Fruit fly (Drosophila melanogaster) whole organism, embryonic: ENCODE results near the gene shv.

Experiments used
- CG10462 ChIP-seq: fragments of 200-800 bp; sonication (Bioruptor generic); optimal IDR thresholded peaks from 2 replicates; lab custom pipeline; 2016; ENCODE audit warnings: missing biosample characterization, missing genetic modification characterization
- CG12744 ChIP-seq: fragments of 200-800 bp; sonication (Bioruptor generic); optimal IDR thresholded peaks from 2 replicates; lab custom pipeline; 2016; ENCODE audit warnings: missing biosample characterization, missing genetic modification characterization
- CG13296 ChIP-seq: fragments of 200-800 bp; sonication (Bioruptor generic); optimal IDR thresholded peaks from 3 replicates; lab custom pipeline; 2018; ENCODE audit warnings: missing biosample characterization, mild to moderate bottlenecking, missing genetic modification characterization
- CG15514 ChIP-seq: fragments of 200-800 bp; sonication (Bioruptor generic); optimal IDR thresholded peaks from 3 replicates; lab custom pipeline; 2017; ENCODE audit warnings: missing biosample characterization, missing genetic modification characterization, mild to moderate bottlenecking, moderate library complexity, missing genetic modification reagents
- CG17385 ChIP-seq: fragments of 200-800 bp; sonication (Bioruptor generic); optimal IDR thresholded peaks from 3 replicates; lab custom pipeline; 2018; ENCODE audit warnings: missing biosample characterization, mild to moderate bottlenecking, missing genetic modification characterization
- CG2120 ChIP-seq: fragments of 200-800 bp; sonication (Bioruptor generic); optimal IDR thresholded peaks from 3 replicates; lab custom pipeline; 2016; ENCODE audit warnings: missing biosample characterization, missing genetic modification characterization
- CG2129 ChIP-seq: fragments of 200-800 bp; sonication (Bioruptor generic); IDR thresholded peaks from 2 replicates; pipeline ENCODE4 v1.3.6; 2022; ENCODE audit warnings: missing biosample characterization, missing genetic modification characterization; ENCODE audit not compliant: partially characterized antibody
- CG2712 ChIP-seq: fragments of 200-800 bp; optimal IDR thresholded peaks from 3 replicates; lab custom pipeline; 2019; ENCODE audit warnings: missing biosample characterization, mild to moderate bottlenecking, missing genetic modification characterization, moderate library complexity
- CG31224 ChIP-seq: fragments of 200-800 bp; sonication (Bioruptor generic); IDR thresholded peaks from 2 replicates; pipeline ENCODE4 v1.3.6; 2022; ENCODE audit warnings: missing biosample characterization, missing genetic modification characterization
- CG31441 ChIP-seq: fragments of 200-800 bp; sonication (Bioruptor generic); IDR thresholded peaks from 2 replicates; pipeline ENCODE4 v1.3.6; 2022; ENCODE audit warnings: missing biosample characterization, missing genetic modification characterization
- CG32767 ChIP-seq: fragments of 200-800 bp; sonication (Bioruptor generic); IDR thresholded peaks from 2 replicates; pipeline ENCODE4 v1.3.6; 2022; ENCODE audit warnings: missing biosample characterization, missing genetic modification characterization
- CG32772 ChIP-seq: fragments of 200-800 bp; sonication (Bioruptor generic); IDR thresholded peaks from 2 replicates; pipeline ENCODE4 v1.3.6; 2022; ENCODE audit warnings: missing biosample characterization, missing genetic modification characterization
- CG3838 ChIP-seq: fragments of 200-800 bp; sonication (Bioruptor generic); optimal IDR thresholded peaks from 3 replicates; lab custom pipeline; 2016; ENCODE audit warnings: missing biosample characterization, missing genetic modification characterization
- CG6272 ChIP-seq: fragments of 200-800 bp; sonication (Bioruptor generic); IDR thresholded peaks from 2 replicates; pipeline ENCODE4 v1.3.6; 2022; ENCODE audit warnings: missing biosample characterization, missing genetic modification characterization
- CG7839 ChIP-seq: fragments of 200-800 bp; sonication (Bioruptor generic); optimal IDR thresholded peaks from 3 replicates; lab custom pipeline; 2018; ENCODE audit warnings: missing biosample characterization, mild to moderate bottlenecking, missing genetic modification characterization, moderate library complexity
- CG9215 ChIP-seq: fragments of 200-800 bp; sonication (Bioruptor generic); IDR thresholded peaks from 2 replicates; pipeline ENCODE4 v1.3.6; 2022; ENCODE audit warnings: missing biosample characterization, missing genetic modification characterization
- CG9817 ChIP-seq: fragments of 200-800 bp; sonication (Bioruptor generic); optimal IDR thresholded peaks from 2 replicates; lab custom pipeline; 2018; ENCODE audit warnings: missing biosample characterization, mild to moderate bottlenecking, missing genetic modification characterization, moderate library complexity
- D19B ChIP-seq: fragments of 200-800 bp; sonication (Bioruptor generic); optimal IDR thresholded peaks from 2 replicates; lab custom pipeline; 2017; ENCODE audit warnings: missing biosample characterization, mild to moderate bottlenecking, missing genetic modification characterization
- Deaf1 ChIP-seq: fragments of 200-800 bp; optimal IDR thresholded peaks from 3 replicates; lab custom pipeline; 2019; ENCODE audit warnings: missing biosample characterization, mild to moderate bottlenecking, missing genetic modification characterization, moderate library complexity
- Fer2 ChIP-seq: fragments of 200-800 bp; sonication (Bioruptor generic); optimal IDR thresholded peaks from 2 replicates; lab custom pipeline; 2018; ENCODE audit warnings: missing biosample characterization, mild to moderate bottlenecking, missing genetic modification characterization, moderate library complexity
- Hey ChIP-seq: fragments of 200-800 bp; sonication (Bioruptor generic); optimal IDR thresholded peaks from 3 replicates; lab custom pipeline; 2018; ENCODE audit warnings: missing biosample characterization, mild to moderate bottlenecking, missing genetic modification characterization
- Lhr ChIP-seq: fragments of 200-800 bp; sonication (Bioruptor generic); optimal IDR thresholded peaks from 3 replicates; lab custom pipeline; 2017; ENCODE audit warnings: mild to moderate bottlenecking, missing biosample characterization, missing genetic modification reagents, missing genetic modification characterization
- Nf-YC ChIP-seq: fragments of 200-800 bp; optimal IDR thresholded peaks from 3 replicates; lab custom pipeline; 2019; ENCODE audit warnings: missing biosample characterization, mild to moderate bottlenecking, missing genetic modification characterization, moderate library complexity
- Ptx1 ChIP-seq: fragments of 200-800 bp; sonication (Bioruptor generic); IDR thresholded peaks from 2 replicates; pipeline ENCODE4 v1.3.6; 2022; ENCODE audit warnings: missing biosample characterization, missing genetic modification characterization
- Stat92E ChIP-seq, 3 experiments: fragments of >200 bp in 2 of 3; fragments of 200-800 bp in 1 of 3; sonication (Bioruptor generic) in 1 of 3; optimal IDR thresholded peaks; 2 replicates each; lab custom pipeline; 2017 to 2019; ENCODE audit warnings: missing biosample characterization in 3 of 3, missing genetic modification characterization in 3 of 3, mild to moderate bottlenecking in 1 of 3, moderate library complexity in 1 of 3
- Xbp1 ChIP-seq: fragments of 200-800 bp; sonication (Bioruptor generic); optimal IDR thresholded peaks from 3 replicates; lab custom pipeline; 2016; ENCODE audit warnings: missing biosample characterization, mild to moderate bottlenecking, missing genetic modification characterization
- ato ChIP-seq: fragments of 200-800 bp; sonication (Bioruptor generic); IDR thresholded peaks from 2 replicates; pipeline ENCODE4 v1.3.6; 2022; ENCODE audit warnings: missing biosample characterization, missing genetic modification characterization; ENCODE audit not compliant: partially characterized antibody
- cad ChIP-seq: fragments of >200 bp; optimal IDR thresholded peaks from 2 replicates; lab custom pipeline; 2017; ENCODE audit warnings: missing biosample characterization, missing genetic modification characterization
- cas ChIP-seq: fragments of 200-800 bp; sonication (Bioruptor generic); IDR thresholded peaks from 2 replicates; pipeline ENCODE4 v1.3.6; 2022; ENCODE audit warnings: missing biosample characterization, missing genetic modification characterization
- da ChIP-seq: fragments of 200-800 bp; sonication (Bioruptor generic); optimal IDR thresholded peaks from 2 replicates; lab custom pipeline; 2016; ENCODE audit warnings: missing biosample characterization, missing genetic modification characterization
- danr ChIP-seq: fragments of 200-800 bp; sonication (Bioruptor generic); IDR thresholded peaks from 2 replicates; pipeline ENCODE4 v1.3.6; 2022; ENCODE audit warnings: missing biosample characterization, missing genetic modification characterization
- ftz-f1 ChIP-seq: fragments of 200-800 bp; sonication (Bioruptor generic); optimal IDR thresholded peaks from 2 replicates; lab custom pipeline; 2016; ENCODE audit warnings: missing biosample characterization, missing genetic modification characterization
- hkb ChIP-seq, 2 experiments: fragments of 200-800 bp in 1 of 2; fragments of >200 bp in 1 of 2; sonication (Bioruptor generic) in 1 of 2; IDR thresholded peaks in 1 of 2; optimal IDR thresholded peaks in 1 of 2; 2 replicates each; pipeline versions ENCODE4 v1.3.6 to Lab custom; 2017 to 2022; ENCODE audit warnings: missing biosample characterization in 1 of 2, missing genetic modification characterization in 1 of 2
- knrl ChIP-seq: fragments of 200-800 bp; sonication (Bioruptor generic); IDR thresholded peaks from 3 replicates; pipeline ENCODE4 v1.3.6; 2022; ENCODE audit warnings: missing biosample characterization, missing genetic modification characterization; ENCODE audit not compliant: partially characterized antibody
- nerfin-2 ChIP-seq: fragments of 200-800 bp; sonication (Bioruptor generic); IDR thresholded peaks from 2 replicates; pipeline ENCODE4 v1.3.6; 2022; ENCODE audit warnings: missing biosample characterization, missing genetic modification characterization; ENCODE audit not compliant: partially characterized antibody
- pfk ChIP-seq: fragments of 200-800 bp; sonication (Bioruptor generic); optimal IDR thresholded peaks from 2 replicates; lab custom pipeline; 2018; ENCODE audit warnings: missing biosample characterization, mild to moderate bottlenecking, missing genetic modification characterization, moderate library complexity
- phol ChIP-seq: fragments of 200-800 bp; sonication (Bioruptor generic); optimal IDR thresholded peaks from 3 replicates; lab custom pipeline; 2018; ENCODE audit warnings: missing biosample characterization, mild to moderate bottlenecking, missing genetic modification characterization, moderate library complexity
- pnt ChIP-seq: fragments of 200-800 bp; sonication (Bioruptor generic); optimal IDR thresholded peaks from 3 replicates; lab custom pipeline; 2016; ENCODE audit warnings: missing biosample characterization, missing genetic modification characterization
- run ChIP-seq: fragments of 200-800 bp; sonication (Bioruptor generic); optimal IDR thresholded peaks from 3 replicates; lab custom pipeline; 2018; ENCODE audit warnings: missing biosample characterization, mild to moderate bottlenecking, missing genetic modification characterization
- sd ChIP-seq: fragments of 200-800 bp; sonication (Bioruptor generic); optimal IDR thresholded peaks from 3 replicates; lab custom pipeline; 2018; ENCODE audit warnings: missing biosample characterization, mild to moderate bottlenecking, missing genetic modification characterization, moderate library complexity
- sisA ChIP-seq: fragments of 200-800 bp; sonication (Bioruptor generic); IDR thresholded peaks from 2 replicates; pipeline ENCODE4 v1.3.6; 2022; ENCODE audit warnings: missing biosample characterization, missing genetic modification characterization
- ssp ChIP-seq: fragments of 200-800 bp; sonication (Bioruptor generic); IDR thresholded peaks from 2 replicates; pipeline ENCODE4 v1.3.6; 2022; ENCODE audit warnings: missing biosample characterization, missing genetic modification characterization
- tio ChIP-seq: fragments of 200-800 bp; sonication (Bioruptor generic); optimal IDR thresholded peaks from 2 replicates; lab custom pipeline; 2017; ENCODE audit warnings: missing biosample characterization, missing genetic modification characterization, inconsistent platforms
- tll ChIP-seq, 2 experiments: fragments of 200-800 bp in 1 of 2; fragments of >200 bp in 1 of 2; sonication (Bioruptor generic) in 1 of 2; optimal IDR thresholded peaks; 2 replicates each; lab custom pipeline; 2017 to 2019; ENCODE audit warnings: missing biosample characterization in 2 of 2, missing genetic modification characterization in 2 of 2, mild to moderate bottlenecking in 1 of 2, moderate library complexity in 1 of 2
- tup ChIP-seq: fragments of 200-800 bp; sonication (Bioruptor generic); optimal IDR thresholded peaks from 2 replicates; lab custom pipeline; 2016; ENCODE audit warnings: missing biosample characterization, mild to moderate bottlenecking, missing genetic modification characterization, moderate library complexity
- tx ChIP-seq: fragments of 200-800 bp; sonication (Bioruptor generic); optimal IDR thresholded peaks from 2 replicates; lab custom pipeline; 2016; ENCODE audit warnings: missing biosample characterization, missing genetic modification characterization
- vnd ChIP-seq: fragments of 200-800 bp; sonication (Bioruptor generic); IDR thresholded peaks from 3 replicates; pipeline ENCODE4 v1.3.6; 2022; ENCODE audit warnings: missing biosample characterization, missing genetic modification characterization; ENCODE audit not compliant: partially characterized antibody
- wor ChIP-seq: fragments of 200-800 bp; sonication (Bioruptor generic); IDR thresholded peaks from 2 replicates; pipeline ENCODE4 v1.3.6; 2022; ENCODE audit warnings: missing biosample characterization, missing genetic modification characterization
- zen2 ChIP-seq: fragments of 200-800 bp; sonication (Bioruptor generic); IDR thresholded peaks from 3 replicates; pipeline ENCODE4 v1.3.6; 2022; ENCODE audit warnings: missing biosample characterization, missing genetic modification characterization; ENCODE audit not compliant: partially characterized antibody

The shv gene

dm6 chr2L:435311-435806, 17.5 kb upstream of the shv start (continued):
- TF ChIP-seq CG10462 (GFP tag; lab: Kevin White, UChicago) (no peak), CG15514 (GFP tag; lab: Kevin White, UChicago) (no peak), CG9215 (no peak), Xbp1 (GFP tag; lab: Kevin White, UChicago) (peak; percentile 8), zen2 (no peak), Deaf1 (peak; percentile 43), CG2129 (GFP tag; lab: Robert Waterston, UW) (no peak), CG9817 (no peak), sisA (GFP tag; lab: Robert Waterston, UW) (no peak), tx (GFP tag; lab: Kevin White, UChicago) (no peak), tup (GFP tag; lab: Kevin White, UChicago) (no peak), cad (GFP tag; lab: Kevin White, UChicago) (no peak), tio (GFP tag; lab: Kevin White, UChicago) (no peak), Hey (tag; lab: Kevin White, UChicago) (no peak), knrl (GFP tag; lab: Robert Waterston, UW) (no peak), run (tag; lab: Kevin White, UChicago) (no peak), ftz-f1 (no peak), vnd (no peak), danr (GFP tag; lab: Robert Waterston, UW) (0 out of 2 replicates have a peak, but pooled peaks have one; percentile 5), da (GFP tag; lab: Kevin White, UChicago) (no peak), CG12744 (no peak), CG2712 (no peak), ssp (no peak), CG2120 (no peak), tll (GFP tag; optimal IDR thresholded peaks at IDR 0.05; lab: Kevin White, UChicago) (no peak), sd (tag; lab: Kevin White, UChicago) (peak; percentile 34), CG7839 (tag; lab: Kevin White, UChicago) (peak; percentile 28), pfk (GFP tag; lab: Kevin White, UChicago) (no peak), Lhr (GFP tag; lab: Kevin White, UChicago) (no peak), D19B (no peak), ato (GFP tag; lab: Robert Waterston, UW) (no peak), Fer2 (no peak), Stat92E (GFP tag; optimal IDR thresholded peaks at IDR 0.05; lab: Kevin White, UChicago) (no peak), Nf-YC (tag; lab: Kevin White, UChicago) (no peak), hkb (optimal IDR thresholded peaks at IDR 0.05; lab: Kevin White, UChicago) (no peak), hkb (GFP tag; IDR thresholded peaks at IDR 0.05; lab: Robert Waterston, UW) (peak; percentile 33; the same call in 1 of the 2 replicates), CG32767 (GFP tag; lab: Robert Waterston, UW) (0 out of 2 replicates have a peak, but pooled peaks have one; percentile 38), CG17385 (peak; percentile 13), wor (GFP tag; lab: Robert Waterston, UW) (no peak), CG32772 (GFP tag; lab: Robert Waterston, UW) (no peak), Ptx1 (peak; percentile 50; the same call in 1 of the 2 replicates), CG31224 (GFP tag; lab: Robert Waterston, UW) (no peak), cas (no peak), CG31441 (GFP tag; lab: Robert Waterston, UW) (peak; percentile 62), CG6272 (GFP tag; lab: Robert Waterston, UW) (no peak), CG13296 (no peak), CG3838 (GFP tag; lab: Kevin White, UChicago) (no peak), pnt (GFP tag; lab: Kevin White, UChicago) (no peak), phol (tag; lab: Kevin White, UChicago) (peak; percentile 24), nerfin-2 (GFP tag; lab: Robert Waterston, UW) (no peak)
